Fruit fly (Drosophila melanogaster) Kc167 (cell line): Measurements from ENCODE around the gene CG4596.

ENCODE experiments used
- h ChIP-seq: fragments of >200 bp; optimal IDR thresholded peaks from 3 replicates; lab custom pipeline; 2018; ENCODE audit warnings: missing external identifiers
- ttk ChIP-seq: sonication (Bioruptor generic); optimal IDR thresholded peaks from 2 replicates; lab custom pipeline; 2017; ENCODE audit warnings: missing external identifiers

dm6 chr3R:10878628-10879027 is 5.8 kb downstream of the CG4596 start:
- no peak for TF ChIP-seq ttk
- TF ChIP-seq h, result no peak
